Worm (Caenorhabditis elegans) whole organism, young adult: ENCODE data around the gene M04C3.5.

Experiments
- F10E7.11 ChIP-seq: sonication (generic microtip); optimal IDR thresholded peaks from 2 replicates; lab custom pipeline; 2017; ENCODE audit warnings: mild to moderate bottlenecking, missing genetic modification characterization, moderate library complexity, missing compliant biosample characterization
- F22D6.2 ChIP-seq: sonication (generic microtip); optimal IDR thresholded peaks from 2 replicates; lab custom pipeline; 2016; ENCODE audit warnings: mild to moderate bottlenecking, missing genetic modification characterization, missing compliant biosample characterization
- F23B12.7 ChIP-seq: sonication (generic microtip); optimal IDR thresholded peaks from 2 replicates; lab custom pipeline; 2017; ENCODE audit warnings: missing genetic modification characterization, mild to moderate bottlenecking, missing compliant biosample characterization, antibody characterized with exemption, moderate library complexity; ENCODE audit not compliant: insufficient read depth
- F39B2.1 ChIP-seq: fragments of 200-800 bp; sonication (Bioruptor generic); IDR thresholded peaks from 2 replicates; pipeline ENCODE4 v1.3.6; 2022; ENCODE audit warnings: missing genetic modification reagents, missing genetic modification characterization, missing compliant biosample characterization
- F55B11.4 ChIP-seq: sonication (generic microtip); optimal IDR thresholded peaks from 2 replicates; lab custom pipeline; 2016; ENCODE audit warnings: missing compliant biosample characterization, missing genetic modification characterization, borderline replicate concordance; ENCODE audit not compliant: insufficient read depth
- F57A8.1 ChIP-seq: fragments of 200-800 bp; sonication (Bioruptor generic); optimal IDR thresholded peaks from 2 replicates; lab custom pipeline; 2018; ENCODE audit warnings: mild to moderate bottlenecking, missing genetic modification characterization, moderate library complexity, missing compliant biosample characterization
- K11D2.4 ChIP-seq: fragments of 200-800 bp; sonication (Bioruptor generic); IDR thresholded peaks from 2 replicates; pipeline ENCODE4 v1.3.6; 2022; ENCODE audit warnings: missing genetic modification reagents, missing genetic modification characterization, missing compliant biosample characterization
- T07F8.4 ChIP-seq: sonication (generic microtip); optimal IDR thresholded peaks from 2 replicates; lab custom pipeline; 2016; ENCODE audit warnings: mild to moderate bottlenecking, missing genetic modification characterization, moderate library complexity, missing compliant biosample characterization
- T26A5.8 ChIP-seq: sonication (generic microtip); optimal IDR thresholded peaks from 2 replicates; lab custom pipeline; 2016; ENCODE audit warnings: missing genetic modification characterization, missing compliant biosample characterization
- Y67H2A.10 ChIP-seq: fragments of 200-800 bp; sonication (Bioruptor generic); conservative IDR thresholded peaks from 2 replicates; pipeline ENCODE4 v1.3.6; 2022; ENCODE audit warnings: missing genetic modification reagents, missing genetic modification characterization, missing compliant biosample characterization
- aptf-3 ChIP-seq: fragments of 200-800 bp; sonication (Bioruptor generic); IDR thresholded peaks from 2 replicates; pipeline ENCODE4 v1.3.6; 2022; ENCODE audit warnings: missing genetic modification characterization, missing compliant biosample characterization
- atf-7 ChIP-seq: sonication (generic microtip); optimal IDR thresholded peaks from 2 replicates; lab custom pipeline; 2017; ENCODE audit warnings: mild to moderate bottlenecking, missing genetic modification characterization, missing compliant biosample characterization
- athp-1 ChIP-seq: sonication (generic microtip); optimal IDR thresholded peaks from 2 replicates; lab custom pipeline; 2017; ENCODE audit warnings: mild to moderate bottlenecking, missing genetic modification characterization, missing compliant biosample characterization
- attf-3 ChIP-seq: fragments of 200-800 bp; sonication (Bioruptor generic); conservative IDR thresholded peaks from 2 replicates; pipeline ENCODE4 v1.3.6; 2022; ENCODE audit warnings: missing genetic modification reagents, missing genetic modification characterization, missing compliant biosample characterization
- cebp-1 ChIP-seq, 2 experiments: fragments of 200-800 bp in 1 of 2; sonication (Bioruptor generic) in 1 of 2; sonication (generic microtip) in 1 of 2; IDR thresholded peaks in 1 of 2; optimal IDR thresholded peaks in 1 of 2; 2 replicates each; pipeline versions ENCODE4 v1.3.6 to Lab custom; 2017 to 2022; ENCODE audit warnings: missing compliant biosample characterization in 2 of 2, missing genetic modification characterization in 2 of 2, mild to moderate bottlenecking in 1 of 2, missing genetic modification reagents in 1 of 2, moderate library complexity in 1 of 2
- cebp-2 ChIP-seq: fragments of 200-800 bp; sonication (Bioruptor generic); IDR thresholded peaks from 2 replicates; pipeline ENCODE4 v1.3.6; 2022; ENCODE audit warnings: missing genetic modification characterization, missing compliant biosample characterization
- chd-7 ChIP-seq: sonication (generic microtip); optimal IDR thresholded peaks from 2 replicates; lab custom pipeline; 2016; ENCODE audit warnings: mild to moderate bottlenecking, missing genetic modification characterization, moderate library complexity, missing compliant biosample characterization
- dpff-1 ChIP-seq: sonication (generic microtip); optimal IDR thresholded peaks from 2 replicates; lab custom pipeline; 2017; ENCODE audit warnings: mild to moderate bottlenecking, missing genetic modification characterization, missing compliant biosample characterization
- egrh-3 ChIP-seq: fragments of 200-800 bp; sonication (Bioruptor generic); IDR thresholded peaks from 2 replicates; pipeline ENCODE4 v1.3.6; 2022; ENCODE audit warnings: missing genetic modification reagents, missing genetic modification characterization, missing compliant biosample characterization
- him-1 ChIP-seq: sonication (generic microtip); optimal IDR thresholded peaks from 2 replicates; lab custom pipeline; 2016; ENCODE audit warnings: missing genotype, missing genetic modification reagents, missing genetic modification characterization, missing compliant biosample characterization
- hrde-1 ChIP-seq: sonication (generic microtip); optimal IDR thresholded peaks from 2 replicates; lab custom pipeline; 2016; ENCODE audit warnings: missing genetic modification characterization, mild to moderate bottlenecking, missing compliant biosample characterization, moderate library complexity, missing genotype, missing genetic modification reagents, borderline replicate concordance
- let-607 ChIP-seq, 2 experiments: fragments of 200-800 bp in 1 of 2; sonication (Bioruptor generic) in 1 of 2; sonication (generic microtip) in 1 of 2; optimal IDR thresholded peaks; 2 replicates each; lab custom pipeline; 2016 to 2018; ENCODE audit warnings: mild to moderate bottlenecking in 2 of 2, missing compliant biosample characterization in 2 of 2, missing genetic modification characterization in 2 of 2, moderate library complexity in 2 of 2, missing genotype in 1 of 2
- madf-6 ChIP-seq: fragments of 200-800 bp; sonication (Bioruptor generic); IDR thresholded peaks from 2 replicates; pipeline ENCODE4 v1.3.6; 2022; ENCODE audit warnings: missing genetic modification reagents, missing genetic modification characterization, missing compliant biosample characterization
- nfyb-1 ChIP-seq: fragments of 200-800 bp; sonication (Bioruptor generic); IDR thresholded peaks from 2 replicates; pipeline ENCODE4 v1.3.6; 2022; ENCODE audit warnings: missing genetic modification reagents, missing genetic modification characterization, missing compliant biosample characterization
- nhr-27 ChIP-seq: fragments of 200-800 bp; sonication (Bioruptor generic); optimal IDR thresholded peaks from 2 replicates; lab custom pipeline; 2018; ENCODE audit warnings: mild to moderate bottlenecking, missing genetic modification characterization, moderate library complexity, missing compliant biosample characterization
- nhr-80 ChIP-seq: sonication (generic microtip); optimal IDR thresholded peaks from 2 replicates; lab custom pipeline; 2016; ENCODE audit warnings: missing genetic modification characterization, missing compliant biosample characterization
- pha-4 ChIP-seq: fragments of 150-350 bp; sonication (generic microtip); optimal IDR thresholded peaks from 2 replicates; lab custom pipeline; 2014; ENCODE audit warnings: missing biosample characterization, missing genetic modification reagents, missing genetic modification characterization
- rcor-1 ChIP-seq: fragments of 200-800 bp; sonication (Bioruptor generic); IDR thresholded peaks from 2 replicates; pipeline ENCODE4 v1.3.6; 2022; ENCODE audit warnings: missing genetic modification reagents, missing genetic modification characterization, missing compliant biosample characterization
- sdz-38 ChIP-seq: sonication (generic microtip); optimal IDR thresholded peaks from 2 replicates; lab custom pipeline; 2016; ENCODE audit warnings: missing genotype, missing genetic modification characterization, missing compliant biosample characterization
- somi-1 ChIP-seq: fragments of 200-800 bp; sonication (Bioruptor generic); optimal IDR thresholded peaks from 2 replicates; lab custom pipeline; 2018; ENCODE audit warnings: mild to moderate bottlenecking, missing genetic modification characterization, missing compliant biosample characterization
- sptf-2 ChIP-seq: fragments of 200-800 bp; sonication (Bioruptor generic); optimal IDR thresholded peaks from 2 replicates; lab custom pipeline; 2018; ENCODE audit warnings: mild to moderate bottlenecking, missing genetic modification characterization, missing compliant biosample characterization
- zim-3 ChIP-seq: sonication (generic microtip); optimal IDR thresholded peaks from 2 replicates; lab custom pipeline; 2017; ENCODE audit warnings: mild to moderate bottlenecking, missing genetic modification characterization, moderate library complexity, missing compliant biosample characterization
- ztf-28 ChIP-seq: fragments of 200-800 bp; sonication (Bioruptor generic); IDR thresholded peaks from 2 replicates; pipeline ENCODE4 v1.3.6; 2022; ENCODE audit warnings: missing genetic modification reagents, missing genetic modification characterization, missing compliant biosample characterization

M04C3.5 gene

DNA sequence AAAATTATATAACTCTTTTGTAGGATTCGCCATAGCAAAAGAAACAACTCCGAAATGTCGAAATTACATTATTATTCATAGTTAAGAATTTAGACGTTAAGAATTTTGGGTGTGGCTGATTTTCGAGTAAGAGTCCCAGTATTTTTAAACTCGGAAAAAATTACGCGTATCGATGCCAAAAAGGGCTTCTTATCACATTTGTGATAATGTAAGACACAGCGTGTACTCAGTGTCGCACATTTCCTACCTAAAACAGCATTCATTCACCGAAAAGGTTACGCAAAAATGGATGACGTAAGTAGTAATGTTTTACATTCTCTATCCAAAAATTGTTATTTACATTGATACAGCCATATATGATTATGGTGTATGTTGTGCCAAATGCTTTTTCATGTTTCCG is at the start of gene M04C3.5:
M04C3.5 (plus strand) TSS at position 190 of the 400 bp plus-strand sequence.
- TF ChIP-seq F55B11.4 (tag; lab: Kevin White, UChicago) = no peak
- peak; percentile 23 for TF ChIP-seq nhr-80 (tag; lab: Kevin White, UChicago)

DNA sequence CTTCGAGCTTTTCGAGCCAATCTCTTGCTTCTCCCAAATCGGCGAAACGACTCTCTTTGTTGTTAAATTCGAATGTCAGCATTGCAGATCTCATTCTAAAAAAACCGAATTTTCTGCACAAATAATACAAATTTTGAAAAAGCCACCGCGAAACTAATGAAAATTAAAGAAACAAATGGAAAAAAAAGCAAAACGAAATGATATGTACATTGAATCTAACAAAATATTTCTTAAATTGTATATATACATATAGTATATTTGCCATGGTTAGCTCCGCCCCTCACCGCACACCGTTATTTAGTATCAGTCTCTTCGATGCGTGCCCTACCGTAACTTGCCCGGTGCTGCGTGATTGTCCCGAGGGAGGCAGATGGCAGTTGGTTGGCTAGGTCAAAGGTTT is 48.9 kb upstream of the M04C3.5 start, which contains the start of gene srw-86:
srw-86 (minus strand) TSS at position 101 of the 400 bp plus-strand sequence.
- TF ChIP-seq zim-3 (tag; lab: Kevin White, UChicago) (no peak), Y67H2A.10 (GFP tag; lab: Robert Waterston, UW) (no peak), F10E7.11 (tag; lab: Kevin White, UChicago) (no peak), let-607 (tag; optimal IDR thresholded peaks at IDR 0.05; lab: Kevin White, UChicago) (no peak), T26A5.8 (tag; lab: Kevin White, UChicago) (no peak), him-1 (no peak), F55B11.4 (tag; lab: Kevin White, UChicago) (no peak), athp-1 (no peak), F23B12.7 (tag; lab: Kevin White, UChicago) (no peak), T07F8.4 (tag; lab: Kevin White, UChicago) (no peak), pha-4 (tag; lab: Kevin White, UChicago) (no peak), K11D2.4 (no peak), egrh-3 (GFP tag; lab: Robert Waterston, UW) (no peak), hrde-1 (tag; lab: Kevin White, UChicago) (no peak), dpff-1 (tag; lab: Kevin White, UChicago) (no peak), rcor-1 (no peak), somi-1 (no peak)

DNA sequence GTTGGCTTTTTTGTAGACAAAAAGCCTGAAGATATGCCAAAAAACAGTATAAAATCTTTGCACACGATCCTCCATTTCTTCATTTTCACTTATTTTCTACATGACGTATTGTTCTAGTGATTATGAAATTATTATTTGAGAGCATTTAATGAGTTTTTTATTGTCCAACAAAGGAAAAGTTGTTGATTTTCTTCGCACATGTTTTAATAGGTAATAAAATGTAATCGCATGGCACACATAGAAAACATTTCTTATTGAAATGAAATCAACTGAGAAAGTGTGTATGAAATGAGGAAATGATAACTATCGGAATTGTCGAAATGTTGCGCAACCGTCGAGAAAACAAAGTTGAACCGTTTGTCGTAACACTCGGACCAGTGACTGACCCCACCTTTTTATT is 48.1 kb upstream of the M04C3.5 start:
- TF ChIP-seq cebp-1 (GFP tag; IDR thresholded peaks at IDR 0.05; lab: Robert Waterston, UW) (peak; percentile 40; the same call in 1 of the 2 replicates), cebp-1 (tag; optimal IDR thresholded peaks at IDR 0.05; lab: Kevin White, UChicago) (peak; percentile 49), F39B2.1 (GFP tag; lab: Robert Waterston, UW) (no peak), cebp-2 (no peak), nfyb-1 (GFP tag; lab: Robert Waterston, UW) (0 out of 2 replicates have a peak, but pooled peaks have one; percentile 8), nhr-27 (tag; lab: Kevin White, UChicago) (no peak)

DNA sequence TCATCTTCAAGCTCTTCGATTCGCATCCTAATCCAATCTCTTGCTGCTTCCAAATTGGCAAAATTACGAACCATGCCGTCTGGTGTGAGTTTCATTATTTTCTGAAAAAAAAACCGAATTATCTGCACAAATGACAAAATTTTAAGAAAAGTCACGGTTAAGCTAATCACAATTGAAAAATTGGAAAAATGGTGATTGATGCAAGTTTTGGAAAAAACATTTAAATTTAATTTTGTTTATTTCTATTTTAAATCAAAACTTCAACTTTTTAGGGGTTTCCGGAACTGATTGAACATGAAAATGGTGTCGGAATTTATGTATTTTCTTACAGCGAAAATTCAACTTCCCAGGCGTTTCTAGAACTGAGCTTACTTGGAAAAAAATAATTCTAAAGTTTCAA is 46.7 kb upstream of the M04C3.5 start, which contains the start of gene C25F9.12:
C25F9.12 (minus strand) TSS at position 101 of the 400 bp plus-strand sequence.
- TF ChIP-seq attf-3 (GFP tag; lab: Robert Waterston, UW) = no peak
- TF ChIP-seq sptf-2 = no peak
- no peak for TF ChIP-seq let-607 (tag; optimal IDR thresholded peaks at IDR 0.05; lab: Kevin White, UChicago)
- TF ChIP-seq T07F8.4 (tag; lab: Kevin White, UChicago) = no peak
- no peak for TF ChIP-seq F22D6.2 (tag; lab: Kevin White, UChicago)
- TF ChIP-seq F55B11.4 (tag; lab: Kevin White, UChicago) = no peak
- no peak for TF ChIP-seq F39B2.1 (GFP tag; lab: Robert Waterston, UW)
- TF ChIP-seq F57A8.1 (GFP tag; lab: Kevin White, UChicago) = no peak
- TF ChIP-seq ztf-28 (GFP tag; lab: Robert Waterston, UW) = no peak
- no peak for TF ChIP-seq madf-6 (GFP tag; lab: Robert Waterston, UW)
- no peak for TF ChIP-seq atf-7 (tag; lab: Kevin White, UChicago)
- TF ChIP-seq chd-7 (tag; lab: Kevin White, UChicago) = no peak
- no peak for TF ChIP-seq sdz-38
- TF ChIP-seq aptf-3 (GFP tag; lab: Robert Waterston, UW) = no peak
